Worm (Caenorhabditis elegans) whole organism, mixed stage, embryonic: ENCODE results near the gene T24E12.11.
"Not testable (repeated sequence)": the region's sequence is repeated elsewhere in the genome, so short reads cannot be mapped to it uniquely, and the experiment has no call there.

Source experiments
- M03D4.4 ChIP-seq: sonication (generic microtip); optimal IDR thresholded peaks from 2 replicates; lab custom pipeline; 2017; ENCODE audit warnings: mild to moderate bottlenecking, missing genetic modification characterization, missing compliant biosample characterization
- bed-3 ChIP-seq: fragments of 200-800 bp; sonication (Bioruptor generic); optimal IDR thresholded peaks from 3 replicates; lab custom pipeline; 2018; ENCODE audit warnings: mild to moderate bottlenecking, missing genetic modification characterization, moderate library complexity, missing compliant biosample characterization
- blmp-1 ChIP-seq: fragments of 150-350 bp; optimal IDR thresholded peaks from 2 replicates; lab custom pipeline; 2014; ENCODE audit warnings: missing biosample characterization, missing genetic modification characterization
- ceh-39 ChIP-seq: fragments of 150-350 bp; optimal IDR thresholded peaks from 2 replicates; lab custom pipeline; 2014; ENCODE audit warnings: missing biosample characterization, missing genetic modification characterization
- ceh-43 ChIP-seq: fragments of 200-800 bp; sonication (Bioruptor generic); optimal IDR thresholded peaks from 2 replicates; lab custom pipeline; 2018; ENCODE audit warnings: mild to moderate bottlenecking, missing genetic modification characterization, moderate library complexity, missing compliant biosample characterization
- ceh-83 ChIP-seq: fragments of 200-800 bp; sonication (Bioruptor generic); optimal IDR thresholded peaks from 2 replicates; lab custom pipeline; 2018; ENCODE audit warnings: mild to moderate bottlenecking, missing genetic modification characterization, missing compliant biosample characterization
- ces-1 ChIP-seq: fragments of 150-350 bp; optimal IDR thresholded peaks from 2 replicates; lab custom pipeline; 2014; ENCODE audit warnings: missing biosample characterization, missing genetic modification reagents, missing genetic modification characterization
- cnd-1 ChIP-seq: fragments of 200-800 bp; sonication (Bioruptor generic); optimal IDR thresholded peaks from 2 replicates; lab custom pipeline; 2018; ENCODE audit warnings: mild to moderate bottlenecking, missing genetic modification characterization, missing compliant biosample characterization
- drap-1 ChIP-seq: fragments of 200-800 bp; sonication (Bioruptor generic); optimal IDR thresholded peaks from 3 replicates; lab custom pipeline; 2018; ENCODE audit warnings: mild to moderate bottlenecking, missing genetic modification characterization, missing compliant biosample characterization
- elt-1 ChIP-seq: sonication (generic microtip); optimal IDR thresholded peaks from 2 replicates; lab custom pipeline; 2017; ENCODE audit warnings: missing genetic modification characterization, mild to moderate bottlenecking, missing compliant biosample characterization, antibody characterized with exemption, moderate library complexity, borderline replicate concordance; ENCODE audit not compliant: insufficient read depth
- elt-3 ChIP-seq: fragments of 150-350 bp; optimal IDR thresholded peaks from 2 replicates; lab custom pipeline; 2014; ENCODE audit warnings: missing biosample characterization, missing genetic modification characterization
- flh-1 ChIP-seq: fragments of 200-800 bp; sonication (Bioruptor generic); optimal IDR thresholded peaks from 2 replicates; lab custom pipeline; 2018; ENCODE audit warnings: mild to moderate bottlenecking, missing genetic modification characterization, moderate library complexity, missing compliant biosample characterization
- ham-2 ChIP-seq: fragments of 200-800 bp; sonication (Bioruptor generic); optimal IDR thresholded peaks from 2 replicates; lab custom pipeline; 2018; ENCODE audit warnings: mild to moderate bottlenecking, missing genetic modification characterization, missing compliant biosample characterization
- hlh-1 ChIP-seq: fragments of 150-350 bp; optimal IDR thresholded peaks from 2 replicates; lab custom pipeline; 2014; ENCODE audit warnings: missing biosample characterization, missing genetic modification reagents, missing genetic modification characterization
- lin-13 ChIP-seq: fragments of 150-350 bp; optimal IDR thresholded peaks from 2 replicates; lab custom pipeline; 2014; ENCODE audit warnings: missing biosample characterization, missing genetic modification characterization
- lin-32 ChIP-seq: fragments of 200-800 bp; sonication (Bioruptor generic); optimal IDR thresholded peaks from 2 replicates; lab custom pipeline; 2018; ENCODE audit warnings: mild to moderate bottlenecking, missing genetic modification characterization, missing compliant biosample characterization
- lsy-2 ChIP-seq: fragments of 150-350 bp; optimal IDR thresholded peaks from 2 replicates; lab custom pipeline; 2014; ENCODE audit warnings: missing biosample characterization, missing genetic modification characterization
- mab-5 ChIP-seq: fragments of 150-350 bp; optimal IDR thresholded peaks from 2 replicates; lab custom pipeline; 2014; ENCODE audit warnings: missing biosample characterization, missing genetic modification characterization
- mep-1 ChIP-seq: fragments of 150-350 bp; optimal IDR thresholded peaks from 2 replicates; lab custom pipeline; 2017; ENCODE audit warnings: missing biosample characterization, missing genetic modification reagents, missing genetic modification characterization, inconsistent platforms
- mls-2 ChIP-seq: sonication (generic microtip); optimal IDR thresholded peaks from 2 replicates; lab custom pipeline; 2016; ENCODE audit warnings: mild to moderate bottlenecking, missing genetic modification characterization, moderate library complexity, missing compliant biosample characterization
- nhr-12 ChIP-seq: fragments of 150-350 bp; optimal IDR thresholded peaks from 2 replicates; lab custom pipeline; 2014; ENCODE audit warnings: missing biosample characterization, missing genetic modification characterization
- nhr-2 ChIP-seq: fragments of 150-350 bp; optimal IDR thresholded peaks from 2 replicates; lab custom pipeline; 2014; ENCODE audit warnings: missing biosample characterization, missing genetic modification characterization
- nhr-28 ChIP-seq: fragments of 150-350 bp; optimal IDR thresholded peaks from 2 replicates; lab custom pipeline; 2014; ENCODE audit warnings: missing biosample characterization, missing genetic modification characterization
- nhr-76 ChIP-seq: sonication (generic microtip); optimal IDR thresholded peaks from 2 replicates; lab custom pipeline; 2017; ENCODE audit warnings: missing biosample characterization, missing genetic modification characterization
- pha-4 ChIP-seq: fragments of 150-350 bp; optimal IDR thresholded peaks from 2 replicates; lab custom pipeline; 2018; ENCODE audit warnings: missing biosample characterization, missing genetic modification reagents, missing genetic modification characterization
- sem-2 ChIP-seq: fragments of 200-800 bp; sonication (Bioruptor generic); optimal IDR thresholded peaks from 2 replicates; lab custom pipeline; 2018; ENCODE audit warnings: mild to moderate bottlenecking, missing genetic modification characterization, missing compliant biosample characterization
- snpc-4 ChIP-seq: fragments of 150-350 bp; optimal IDR thresholded peaks from 2 replicates; lab custom pipeline; 2014; ENCODE audit warnings: missing biosample characterization, missing genetic modification characterization
- sptf-1 ChIP-seq: sonication (generic microtip); optimal IDR thresholded peaks from 2 replicates; lab custom pipeline; 2017; ENCODE audit warnings: mild to moderate bottlenecking, missing genetic modification characterization, moderate library complexity, missing compliant biosample characterization
- tbx-8 ChIP-seq: fragments of 200-800 bp; sonication (Bioruptor generic); optimal IDR thresholded peaks from 2 replicates; lab custom pipeline; 2018; ENCODE audit warnings: mild to moderate bottlenecking, missing genetic modification characterization, moderate library complexity, missing compliant biosample characterization
- unc-120 ChIP-seq: sonication (generic microtip); optimal IDR thresholded peaks from 2 replicates; lab custom pipeline; 2017; ENCODE audit warnings: missing genetic modification characterization, missing compliant biosample characterization; ENCODE audit not compliant: poor library complexity, severe bottlenecking
- unc-39 ChIP-seq: fragments of 150-350 bp; optimal IDR thresholded peaks from 2 replicates; lab custom pipeline; 2014; ENCODE audit warnings: missing biosample characterization, missing genetic modification characterization
- unc-62 ChIP-seq: fragments of 150-350 bp; optimal IDR thresholded peaks from 2 replicates; lab custom pipeline; 2014; ENCODE audit warnings: missing biosample characterization, missing genetic modification reagents, missing genetic modification characterization
- zip-8 ChIP-seq: fragments of 150-350 bp; optimal IDR thresholded peaks from 2 replicates; lab custom pipeline; 2014; ENCODE audit warnings: missing biosample characterization, missing genetic modification characterization
- ztf-11 ChIP-seq: fragments of 150-350 bp; optimal IDR thresholded peaks from 2 replicates; lab custom pipeline; 2014; ENCODE audit warnings: missing biosample characterization, missing genetic modification characterization

The T24E12.11 gene

DNA sequence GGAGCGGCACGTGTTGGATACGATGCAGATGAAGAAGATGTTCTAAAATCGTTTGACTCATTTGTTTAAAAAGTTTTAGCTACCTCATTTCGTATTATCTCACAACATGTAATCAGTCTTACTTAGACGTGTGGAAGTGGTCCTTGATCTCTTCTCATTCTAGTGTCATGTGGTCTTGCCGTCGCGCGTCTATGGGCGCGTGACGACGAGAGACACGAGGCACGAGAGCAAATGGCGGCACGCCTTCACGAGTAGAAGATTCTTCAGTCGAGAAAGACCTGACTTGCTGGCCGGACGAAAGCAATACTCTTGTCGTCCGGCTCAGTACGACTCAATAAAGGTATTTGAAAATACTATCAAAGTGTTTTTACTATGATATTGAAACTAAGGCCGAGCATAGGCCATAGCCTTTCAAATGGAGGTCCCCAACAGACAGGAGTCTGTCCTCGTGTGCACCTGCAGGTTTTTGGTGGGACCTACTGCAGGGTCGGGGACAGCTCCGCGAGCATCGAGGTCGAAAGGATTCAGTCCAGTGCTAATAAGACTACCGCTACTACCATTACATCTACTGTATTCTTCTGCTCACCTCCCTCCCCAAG is 37.0 kb upstream of the T24E12.11 start, which contains the start of gene fbxa-24:
fbxa-24 (plus strand) TSS at position 276 of the 599 bp plus-strand sequence.
- TF ChIP-seq flh-1; elt-3 (tag; lab: Kevin White, UChicago); nhr-2 (tag; lab: Kevin White, UChicago): not testable (repeated sequence)

DNA sequence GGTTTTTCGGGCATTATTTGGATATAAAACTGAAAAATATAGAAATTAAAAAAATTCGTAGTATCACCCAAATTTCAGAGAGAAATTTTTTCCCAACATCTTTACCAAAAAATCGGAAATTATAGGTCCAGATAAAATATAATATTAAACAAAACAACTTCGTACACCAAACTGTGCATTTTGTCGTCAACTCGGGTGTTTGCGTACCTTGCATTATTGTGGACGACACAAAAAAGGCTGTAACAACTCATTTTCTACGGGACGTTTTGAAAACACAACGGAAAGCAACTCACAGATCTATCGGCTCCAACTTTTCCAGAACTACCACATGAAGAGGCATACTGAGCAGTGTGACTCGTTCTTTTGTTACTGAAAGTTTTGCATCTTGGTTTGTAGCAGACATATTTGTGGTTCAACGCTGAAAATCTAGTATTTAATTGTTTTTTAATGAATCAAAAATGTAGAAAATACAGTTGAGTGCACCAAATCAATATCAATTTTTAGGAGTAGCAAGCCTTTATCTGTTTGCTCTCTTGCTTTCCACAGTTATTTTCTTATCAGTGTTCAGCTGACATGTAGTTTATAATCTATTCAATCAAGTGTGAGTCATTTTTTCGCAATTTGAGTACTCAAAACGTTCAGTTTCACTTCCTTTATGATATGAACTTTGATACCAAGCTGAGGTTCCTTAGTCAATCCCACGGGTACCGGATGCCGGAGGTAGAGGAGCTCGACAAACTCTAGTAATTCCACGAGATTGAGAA is 36.3 kb upstream of the T24E12.11 start:
- TF ChIP-seq hlh-1 (tag; lab: Kevin White, UChicago): no peak
- no peak for TF ChIP-seq ceh-43 (GFP tag; lab: Kevin White, UChicago)
- no peak for TF ChIP-seq flh-1
- TF ChIP-seq elt-1: no peak
- no peak for TF ChIP-seq M03D4.4 (tag; lab: Kevin White, UChicago)
- TF ChIP-seq cnd-1 (tag; lab: Kevin White, UChicago): no peak
- no peak for TF ChIP-seq unc-62 (GFP tag; lab: Kevin White, UChicago)

DNA sequence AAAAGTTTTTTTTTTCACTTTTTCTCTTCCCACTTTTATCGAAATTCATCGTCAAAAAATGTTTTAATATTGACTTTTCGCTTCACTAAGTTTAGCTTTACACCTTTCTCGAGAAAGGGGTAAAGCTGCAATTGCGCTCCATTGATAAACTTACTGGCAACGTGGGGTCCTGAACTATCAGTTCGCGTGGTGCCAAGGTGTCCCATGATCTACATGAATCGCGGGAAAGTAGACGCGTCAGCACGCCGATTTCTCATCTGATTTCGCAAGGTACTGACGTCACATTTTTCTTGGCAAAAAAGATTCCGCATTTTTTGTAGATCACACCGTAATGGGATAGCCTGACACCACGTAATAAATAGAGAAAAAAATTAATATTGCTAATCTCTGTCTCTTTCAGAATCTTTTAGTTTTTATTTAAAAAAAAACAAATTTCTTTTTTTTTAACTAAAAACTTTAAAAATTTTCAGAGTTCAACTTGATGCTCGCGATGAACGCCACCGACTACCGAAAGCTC is 32.5 kb upstream of the T24E12.11 start, which contains the start of gene lido-15:
lido-15 (plus strand) TSS at position 467 of the 517 bp plus-strand sequence.
- TF ChIP-seq sptf-1 (tag; lab: Kevin White, UChicago): no peak
- no peak for TF ChIP-seq ham-2 (GFP tag; lab: Kevin White, UChicago)
- no peak for TF ChIP-seq drap-1 (GFP tag; lab: Kevin White, UChicago)
- TF ChIP-seq flh-1: no peak
- TF ChIP-seq cnd-1 (tag; lab: Kevin White, UChicago): no peak

DNA sequence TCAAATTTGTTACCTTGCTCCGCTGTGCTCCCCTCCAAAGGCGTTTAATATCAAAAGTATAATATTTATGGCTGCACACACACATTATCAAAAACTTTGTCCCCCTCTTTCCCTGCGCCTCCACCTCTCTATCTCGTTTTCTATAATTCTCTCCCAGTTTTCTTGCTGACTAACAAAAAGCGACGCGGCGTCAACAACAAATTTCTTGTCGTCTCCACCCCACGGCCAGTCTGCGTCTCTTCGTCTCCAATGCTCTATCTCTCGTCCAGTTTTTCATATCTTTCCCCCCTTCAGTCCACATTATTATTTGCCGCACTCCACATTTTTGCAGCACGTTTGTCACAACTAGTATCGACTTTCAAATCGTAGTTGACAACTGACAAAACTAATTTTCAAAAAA is 31.2 kb upstream of the T24E12.11 start:
- no peak for TF ChIP-seq sptf-1 (tag; lab: Kevin White, UChicago)
- peak; percentile 38 for TF ChIP-seq unc-62 (GFP tag; lab: Kevin White, UChicago)
- TF ChIP-seq ces-1 (GFP tag; lab: Kevin White, UChicago): peak; percentile 7
- TF ChIP-seq unc-120 (tag; lab: Kevin White, UChicago): no peak
- peak; percentile 17 for TF ChIP-seq pha-4 (tag; lab: Kevin White, UChicago)

DNA sequence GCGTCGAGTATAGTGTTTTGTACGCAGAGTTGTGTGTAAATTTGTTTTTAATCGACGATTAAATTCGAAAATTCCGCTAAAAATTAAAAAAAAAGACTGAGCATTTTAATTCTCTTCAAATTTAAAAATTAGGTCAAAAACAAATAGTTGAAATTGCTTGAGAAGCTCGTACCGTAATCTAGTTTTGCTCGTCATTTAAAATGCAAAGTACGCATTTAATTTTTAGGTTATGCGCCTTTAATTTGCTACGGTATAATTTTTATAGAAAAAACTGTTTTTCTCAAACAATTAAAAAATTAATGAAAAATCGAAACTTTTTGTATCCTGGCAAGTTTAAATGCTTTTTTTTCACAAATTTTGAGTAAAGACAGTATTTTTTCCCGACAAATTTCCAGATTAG is 29.3 kb upstream of the T24E12.11 start:
- no peak for TF ChIP-seq mab-5 (tag; lab: Kevin White, UChicago)
- TF ChIP-seq elt-3 (tag; lab: Kevin White, UChicago): no peak
- no peak for TF ChIP-seq mep-1
- TF ChIP-seq pha-4 (tag; lab: Kevin White, UChicago): no peak
- TF ChIP-seq, all 35 proteins: peak for 0

DNA sequence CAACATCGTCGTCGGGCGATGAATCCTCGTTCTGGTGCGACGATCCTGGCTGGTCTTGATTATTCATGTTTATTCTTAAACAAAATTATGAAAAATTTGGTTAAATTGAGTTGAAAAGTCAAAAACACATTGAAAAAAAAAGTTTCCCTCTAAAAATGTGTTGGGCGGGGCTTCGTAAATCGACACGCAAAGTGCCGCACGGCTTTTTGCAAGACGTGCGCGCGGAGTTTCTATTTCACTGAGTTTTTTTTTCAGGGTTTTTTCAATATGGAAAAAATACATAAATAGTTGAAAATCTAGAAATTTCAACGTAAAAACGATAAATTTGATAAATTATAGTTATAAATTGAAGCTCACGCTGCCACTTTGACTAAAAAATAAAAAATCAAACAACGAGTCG is 28.7 kb upstream of the T24E12.11 start, which contains the start of gene F54D10.5:
F54D10.5 (minus strand) TSS at position 74 of the 400 bp plus-strand sequence.
- TF ChIP-seq bed-3 (no peak), mep-1 (peak; percentile 91), nhr-76 (no peak), pha-4 (tag; lab: Kevin White, UChicago) (no peak), sptf-1 (tag; lab: Kevin White, UChicago) (peak; percentile 43), mls-2 (tag; lab: Kevin White, UChicago) (no peak), unc-120 (tag; lab: Kevin White, UChicago) (no peak), nhr-28 (tag; lab: Kevin White, UChicago) (no peak), nhr-12 (tag; lab: Kevin White, UChicago) (no peak), ceh-43 (GFP tag; lab: Kevin White, UChicago) (no peak), zip-8 (tag; lab: Kevin White, UChicago) (no peak), unc-39 (tag; lab: Kevin White, UChicago) (no peak), mab-5 (tag; lab: Kevin White, UChicago) (peak; percentile 40), cnd-1 (tag; lab: Kevin White, UChicago) (no peak), blmp-1 (no peak), sem-2 (no peak), nhr-2 (tag; lab: Kevin White, UChicago) (peak; percentile 18), hlh-1 (tag; lab: Kevin White, UChicago) (peak; percentile 52), snpc-4 (no peak), lin-32 (GFP tag; lab: Kevin White, UChicago) (no peak), ceh-39 (tag; lab: Kevin White, UChicago) (no peak), flh-1 (no peak), elt-1 (no peak), M03D4.4 (tag; lab: Kevin White, UChicago) (no peak), lin-13 (tag; lab: Kevin White, UChicago) (peak; percentile 30), unc-62 (GFP tag; lab: Kevin White, UChicago) (no peak), elt-3 (tag; lab: Kevin White, UChicago) (no peak), ham-2 (GFP tag; lab: Kevin White, UChicago) (no peak), ztf-11 (tag; lab: Kevin White, UChicago) (no peak), ces-1 (GFP tag; lab: Kevin White, UChicago) (no peak), drap-1 (GFP tag; lab: Kevin White, UChicago) (no peak), tbx-8 (no peak), ceh-83 (no peak), lsy-2 (tag; lab: Kevin White, UChicago) (peak; percentile 58)
